Fruit fly (Drosophila melanogaster): Measurements from ENCODE around the gene scrt.

DNA sequence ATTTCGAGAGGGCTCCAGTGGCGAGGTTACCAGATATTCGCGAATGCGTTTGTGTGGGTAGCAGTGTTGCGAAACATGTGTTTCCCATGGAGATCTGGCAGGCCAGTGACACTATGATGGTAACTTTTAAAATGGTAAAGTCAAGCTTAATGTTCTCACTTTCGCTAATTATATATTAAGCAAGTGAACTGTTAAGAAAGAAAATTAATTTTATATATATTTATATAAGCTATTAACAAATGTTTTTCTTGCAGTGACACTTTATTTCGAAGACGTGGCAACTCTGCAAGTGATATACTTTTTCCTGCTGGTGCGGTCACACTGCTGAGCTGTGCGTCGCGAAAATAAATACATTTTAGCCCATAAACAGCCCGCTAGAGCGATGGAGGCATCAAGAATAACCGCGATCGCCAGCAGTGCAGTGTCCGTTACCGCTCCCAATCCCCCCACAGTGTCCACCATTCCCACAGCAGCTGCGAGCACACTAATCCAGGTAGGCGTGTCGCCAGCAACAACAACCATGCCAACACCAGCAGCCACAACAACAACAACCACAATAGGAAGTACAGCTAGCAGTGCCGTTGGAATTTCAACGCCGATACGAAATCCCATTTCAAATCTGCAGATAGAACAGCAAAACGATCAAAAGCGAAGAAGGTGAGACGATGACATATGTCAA, 56.7 kb downstream of the scrt start, which contains the start of the genes CG11593 and Rcd5:
- TF ChIP-seq usp (GFP tag; optimal IDR thresholded peaks at IDR 0.05), result no peak
- TF ChIP-seq h (GFP tag; optimal IDR thresholded peaks at IDR 0.05), result no peak
- no peak for TF ChIP-seq Rel (GFP tag; optimal IDR thresholded peaks at IDR 0.05)
- TF ChIP-seq Rel (tag; optimal IDR thresholded peaks at IDR 0.05), result no peak
- no peak for TF ChIP-seq CG32264 (GFP tag; optimal IDR thresholded peaks at IDR 0.05)
- TF ChIP-seq Hr83 (GFP tag; optimal IDR thresholded peaks at IDR 0.05; ENCODE audit: poor library complexity, severe bottlenecking), result no peak
- TF ChIP-seq psq (GFP tag; optimal IDR thresholded peaks at IDR 0.05), result peak; percentile 60
